Worm (Caenorhabditis elegans) whole organism, L4 larva: Measurements from ENCODE around the gene ser-2.

Source experiments
- F44E2.7 ChIP-seq: fragments of 200-800 bp; sonication (Bioruptor generic); IDR thresholded peaks from 2 replicates; pipeline ENCODE4 v2.1.2; 2022; ENCODE audit warnings: missing genetic modification characterization, missing compliant biosample characterization
- R02D3.7 ChIP-seq: fragments of 150-350 bp; sonication (generic microtip); optimal IDR thresholded peaks from 3 replicates; lab custom pipeline; 2014; ENCODE audit warnings: missing biosample characterization, missing genetic modification characterization
- Y105C5A.15 ChIP-seq: fragments of 200-800 bp; sonication (Bioruptor generic); IDR thresholded peaks from 2 replicates; pipeline ENCODE4 v1.3.6; 2022; ENCODE audit warnings: missing genetic modification characterization, missing compliant biosample characterization
- Y48G9A.11 ChIP-seq: fragments of 200-800 bp; sonication (Bioruptor generic); IDR thresholded peaks from 2 replicates; pipeline ENCODE4 v1.3.6; 2022; ENCODE audit warnings: missing genetic modification reagents, missing genetic modification characterization, missing compliant biosample characterization
- Y5F2A.4 ChIP-seq: fragments of 200-800 bp; sonication (Bioruptor generic); optimal IDR thresholded peaks from 2 replicates; lab custom pipeline; 2018; ENCODE audit warnings: mild to moderate bottlenecking, missing genetic modification characterization, missing compliant biosample characterization
- ZK546.5 ChIP-seq, 2 experiments: sonication (generic microtip); optimal IDR thresholded peaks; 2 replicates each; lab custom pipeline; 2017; ENCODE audit warnings: missing biosample characterization in 2 of 2, missing genetic modification characterization in 2 of 2
- aha-1 ChIP-seq: fragments of 150-350 bp; peaks from one replicate; lab custom pipeline; 2014; ENCODE audit warnings: missing biosample characterization, missing genetic modification characterization
- arid-1 ChIP-seq: fragments of 200-800 bp; sonication (Bioruptor generic); conservative IDR thresholded peaks from 2 replicates; pipeline ENCODE4 v1.3.6; 2022; ENCODE audit warnings: missing genetic modification reagents, missing genetic modification characterization, missing compliant biosample characterization
- attf-4 ChIP-seq: sonication (generic microtip); optimal IDR thresholded peaks from 3 replicates; lab custom pipeline; 2017; ENCODE audit warnings: missing biosample characterization, missing genetic modification characterization
- ceh-20 ChIP-seq: fragments of 200-800 bp; sonication (Bioruptor generic); IDR thresholded peaks from 2 replicates; pipeline ENCODE4 v1.3.6; 2022; ENCODE audit warnings: missing genetic modification reagents, missing genetic modification characterization, missing compliant biosample characterization
- ceh-28 ChIP-seq: fragments of 150-350 bp; optimal IDR thresholded peaks from 2 replicates; lab custom pipeline; 2014; ENCODE audit warnings: missing biosample characterization, missing genetic modification reagents, missing genetic modification characterization
- ceh-32 ChIP-seq: sonication (generic microtip); optimal IDR thresholded peaks from 2 replicates; lab custom pipeline; 2016; ENCODE audit warnings: mild to moderate bottlenecking, missing genetic modification characterization, missing compliant biosample characterization; ENCODE audit not compliant: poor library complexity
- ceh-62 ChIP-seq: sonication (generic microtip); optimal IDR thresholded peaks from 2 replicates; lab custom pipeline; 2017; ENCODE audit warnings: missing biosample characterization, missing genetic modification characterization
- ceh-82 ChIP-seq: sonication (generic microtip); optimal IDR thresholded peaks from 2 replicates; lab custom pipeline; 2017; ENCODE audit warnings: missing biosample characterization, missing genetic modification characterization
- ctbp-1 ChIP-seq: fragments of 200-800 bp; sonication (Bioruptor generic); IDR thresholded peaks from 2 replicates; pipeline ENCODE4 v1.3.6; 2022; ENCODE audit warnings: missing genetic modification reagents, missing genetic modification characterization, missing compliant biosample characterization
- daf-12 ChIP-seq: fragments of 150-350 bp; optimal IDR thresholded peaks from 2 replicates; lab custom pipeline; 2014; ENCODE audit warnings: missing biosample characterization, missing genetic modification reagents, missing genetic modification characterization
- daf-16 ChIP-seq, 3 experiments: sonication (generic microtip); optimal IDR thresholded peaks; 2 replicates each; lab custom pipeline; 2016 to 2017; ENCODE audit warnings: missing genetic modification characterization in 3 of 3, missing genetic modification reagents in 3 of 3, mild to moderate bottlenecking in 2 of 3, missing compliant biosample characterization in 2 of 3, missing biosample characterization in 1 of 3, moderate library complexity in 1 of 3
- daf-19 ChIP-seq: fragments of 200-800 bp; sonication (Bioruptor generic); conservative IDR thresholded peaks from 2 replicates; pipeline ENCODE4 v1.3.6; 2022; ENCODE audit warnings: missing genetic modification characterization, missing compliant biosample characterization
- dpl-1 ChIP-seq: fragments of 150-350 bp; optimal IDR thresholded peaks from 2 replicates; lab custom pipeline; 2014; ENCODE audit warnings: missing biosample characterization, missing genetic modification reagents, missing genetic modification characterization
- egl-27 ChIP-seq: sonication (generic microtip); optimal IDR thresholded peaks from 3 replicates; lab custom pipeline; 2017; ENCODE audit warnings: missing biosample characterization, missing genetic modification reagents, missing genetic modification characterization
- hif-1 ChIP-seq, 2 experiments: sonication (generic microtip); optimal IDR thresholded peaks; 2 replicates each; lab custom pipeline; 2016 to 2017; ENCODE audit warnings: missing compliant biosample characterization in 2 of 2, missing genetic modification characterization in 2 of 2, missing genetic modification reagents in 2 of 2, missing genotype in 2 of 2, mild to moderate bottlenecking in 1 of 2
- hlh-11 ChIP-seq: fragments of 200-800 bp; sonication (Bioruptor generic); optimal IDR thresholded peaks from 2 replicates; lab custom pipeline; 2018; ENCODE audit warnings: mild to moderate bottlenecking, missing genetic modification characterization, missing compliant biosample characterization
- hlh-30 ChIP-seq: sonication (generic microtip); optimal IDR thresholded peaks from 2 replicates; lab custom pipeline; 2017; ENCODE audit warnings: antibody characterized with exemption, mild to moderate bottlenecking, missing genetic modification characterization, missing compliant biosample characterization; ENCODE audit not compliant: insufficient read depth
- hmg-1.1 ChIP-seq: fragments of 200-800 bp; sonication (Bioruptor generic); IDR thresholded peaks from 2 replicates; pipeline ENCODE4 v1.3.6; 2022; ENCODE audit warnings: missing genetic modification reagents, missing genetic modification characterization, missing compliant biosample characterization
- lin-13 ChIP-seq: fragments of 150-350 bp; optimal IDR thresholded peaks from 2 replicates; lab custom pipeline; 2014; ENCODE audit warnings: missing biosample characterization, missing genetic modification reagents, missing genetic modification characterization
- lin-15B ChIP-seq: fragments of 150-350 bp; sonication (generic microtip); optimal IDR thresholded peaks from 3 replicates; lab custom pipeline; 2014; ENCODE audit warnings: missing biosample characterization, missing genetic modification characterization
- lin-29 ChIP-seq: fragments of 200-800 bp; sonication (Bioruptor generic); IDR thresholded peaks from 2 replicates; pipeline ENCODE4 v1.3.6; 2022; ENCODE audit warnings: missing genetic modification reagents, missing genetic modification characterization, missing compliant biosample characterization
- mdl-1 ChIP-seq, 2 experiments: fragments of 150-350 bp in 1 of 2; sonication (generic microtip) in 1 of 2; optimal IDR thresholded peaks; 2 replicates each; lab custom pipeline; 2014 to 2017; ENCODE audit warnings: missing biosample characterization in 2 of 2, missing genetic modification characterization in 2 of 2
- mep-1 ChIP-seq: fragments of 150-350 bp; sonication (generic microtip); optimal IDR thresholded peaks from 3 replicates; lab custom pipeline; 2014; ENCODE audit warnings: missing biosample characterization, missing genetic modification characterization
- mes-2 ChIP-seq: sonication (generic microtip); optimal IDR thresholded peaks from 2 replicates; lab custom pipeline; 2016; ENCODE audit warnings: missing genotype, mild to moderate bottlenecking, missing genetic modification characterization, missing compliant biosample characterization; ENCODE audit not compliant: poor library complexity, severe bottlenecking
- mxl-2 ChIP-seq: fragments of 200-800 bp; sonication (Bioruptor generic); conservative IDR thresholded peaks from 2 replicates; pipeline ENCODE4 v1.3.6; 2022; ENCODE audit warnings: missing genetic modification reagents, missing genetic modification characterization, missing compliant biosample characterization
- mxl-3 ChIP-seq: fragments of 200-800 bp; sonication (Bioruptor generic); optimal IDR thresholded peaks from 2 replicates; lab custom pipeline; 2018; ENCODE audit warnings: mild to moderate bottlenecking, missing genetic modification characterization, missing compliant biosample characterization
- nhr-10 ChIP-seq: fragments of 150-350 bp; optimal IDR thresholded peaks from 2 replicates; lab custom pipeline; 2014; ENCODE audit warnings: missing biosample characterization, missing genetic modification characterization
- nhr-102 ChIP-seq: sonication (generic microtip); optimal IDR thresholded peaks from 2 replicates; lab custom pipeline; 2016; ENCODE audit warnings: mild to moderate bottlenecking, missing genetic modification characterization, moderate library complexity, missing compliant biosample characterization
- nhr-111 ChIP-seq: fragments of 200-800 bp; sonication (Bioruptor generic); optimal IDR thresholded peaks from 2 replicates; lab custom pipeline; 2018; ENCODE audit warnings: mild to moderate bottlenecking, missing genetic modification characterization, missing compliant biosample characterization
- nhr-237 ChIP-seq: sonication (generic microtip); optimal IDR thresholded peaks from 2 replicates; lab custom pipeline; 2017; ENCODE audit warnings: missing biosample characterization, missing genetic modification characterization
- nhr-25 ChIP-seq: sonication (generic microtip); optimal IDR thresholded peaks from 2 replicates; lab custom pipeline; 2017; ENCODE audit warnings: missing genetic modification characterization, mild to moderate bottlenecking, missing compliant biosample characterization, antibody characterized with exemption, moderate library complexity, borderline replicate concordance; ENCODE audit not compliant: insufficient read depth
- nhr-48 ChIP-seq: sonication (generic microtip); optimal IDR thresholded peaks from 2 replicates; lab custom pipeline; 2016; ENCODE audit warnings: mild to moderate bottlenecking, missing genetic modification characterization, missing compliant biosample characterization
- nhr-77 ChIP-seq: fragments of 150-350 bp; optimal IDR thresholded peaks from 2 replicates; lab custom pipeline; 2014; ENCODE audit warnings: missing biosample characterization, missing genetic modification characterization
- pha-4 ChIP-seq, 2 experiments: fragments of 150-350 bp in 1 of 2; fragments of 200-800 bp in 1 of 2; sonication (Bioruptor generic) in 1 of 2; IDR thresholded peaks in 1 of 2; optimal IDR thresholded peaks in 1 of 2; 2 replicates each; pipeline versions ENCODE4 v1.3.6 to Lab custom; 2014 to 2022; ENCODE audit warnings: missing genetic modification characterization in 2 of 2, missing genetic modification reagents in 2 of 2, missing biosample characterization in 1 of 2, missing compliant biosample characterization in 1 of 2
- pqm-1 ChIP-seq: sonication (generic microtip); optimal IDR thresholded peaks from 2 replicates; lab custom pipeline; 2017; ENCODE audit warnings: missing biosample characterization, missing genetic modification characterization
- rbr-2 ChIP-seq: sonication (generic microtip); optimal IDR thresholded peaks from 2 replicates; lab custom pipeline; 2016; ENCODE audit warnings: missing genotype, missing genetic modification characterization, missing compliant biosample characterization
- saeg-2 ChIP-seq: fragments of 200-800 bp; sonication (Bioruptor generic); IDR thresholded peaks from 2 replicates; pipeline ENCODE4 v1.3.6; 2022; ENCODE audit warnings: missing genetic modification reagents, missing genetic modification characterization, missing compliant biosample characterization
- sdz-12 ChIP-seq: fragments of 200-800 bp; sonication (Bioruptor generic); optimal IDR thresholded peaks from 2 replicates; lab custom pipeline; 2018; ENCODE audit warnings: mild to moderate bottlenecking, missing genetic modification characterization, missing compliant biosample characterization
- set-16 ChIP-seq: fragments of 200-800 bp; sonication (Bioruptor generic); IDR thresholded peaks from 2 replicates; pipeline ENCODE4 v1.3.6; 2022; ENCODE audit warnings: missing genetic modification reagents, missing genetic modification characterization, missing compliant biosample characterization
- spr-3 ChIP-seq: fragments of 200-800 bp; sonication (Bioruptor generic); optimal IDR thresholded peaks from 2 replicates; lab custom pipeline; 2018; ENCODE audit warnings: mild to moderate bottlenecking, missing genetic modification characterization, missing compliant biosample characterization
- unc-130 ChIP-seq: sonication (generic microtip); optimal IDR thresholded peaks from 2 replicates; lab custom pipeline; 2016; ENCODE audit warnings: missing genetic modification reagents, missing genetic modification characterization, missing compliant biosample characterization
- vab-7 ChIP-seq: fragments of 200-800 bp; sonication (Bioruptor generic); IDR thresholded peaks from 2 replicates; pipeline ENCODE4 v1.3.6; 2022; ENCODE audit warnings: missing genetic modification reagents, missing genetic modification characterization, missing compliant biosample characterization
- zip-11 ChIP-seq: fragments of 200-800 bp; sonication (Bioruptor generic); IDR thresholded peaks from 2 replicates; pipeline ENCODE4 v1.3.6; 2022; ENCODE audit warnings: missing genetic modification characterization, missing compliant biosample characterization
- zip-2 ChIP-seq: fragments of 150-350 bp; optimal IDR thresholded peaks from 2 replicates; lab custom pipeline; 2014; ENCODE audit warnings: missing biosample characterization, missing genetic modification characterization

ser-2 gene

DNA sequence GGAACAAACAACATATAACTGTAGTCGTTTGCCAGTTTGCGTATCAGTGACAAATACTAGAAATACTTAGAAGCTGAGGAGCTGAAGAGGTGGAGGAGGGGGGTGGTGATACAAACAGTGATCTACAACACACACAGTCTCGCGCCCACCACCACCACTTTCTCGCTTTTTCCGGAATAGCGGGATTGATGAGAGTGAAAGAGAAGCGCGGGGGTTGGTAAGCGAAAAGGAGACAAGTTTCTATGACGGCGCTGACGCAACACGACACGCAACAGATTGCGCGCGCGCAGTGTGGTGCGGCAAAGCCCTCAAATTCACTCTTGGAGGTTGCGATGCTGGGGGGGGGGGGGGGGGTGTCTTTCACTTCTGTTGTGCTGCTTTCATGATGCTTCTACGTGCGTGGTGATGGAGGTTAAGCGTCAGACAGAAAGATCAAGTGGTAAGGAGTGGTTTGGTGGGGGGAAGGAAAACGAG, 25.0 kb downstream of the ser-2 start, which contains the start of gene kin-20:
Gene kin-20, minus strand, starts transcription at position 51 of the 474 bp plus-strand sequence.
- TF ChIP-seq nhr-111 (no peak), daf-16 (GFP tag; optimal IDR thresholded peaks at IDR 0.05; lab: Kevin White, UChicago) (no peak), daf-16 (tag; optimal IDR thresholded peaks at IDR 0.05; lab: Kevin White, UChicago) (no peak), egl-27 (tag; lab: Kevin White, UChicago) (no peak), daf-19 (GFP tag; lab: Robert Waterston, UW) (no peak), hlh-11 (tag; lab: Kevin White, UChicago) (peak; percentile 45), nhr-10 (no peak), mxl-2 (GFP tag; lab: Robert Waterston, UW) (no peak), mep-1 (no peak), ZK546.5 (tag; optimal IDR thresholded peaks at IDR 0.05; lab: Kevin White, UChicago) (no peak), ceh-82 (tag; lab: Kevin White, UChicago) (no peak), nhr-237 (no peak), arid-1 (no peak), spr-3 (no peak), dpl-1 (GFP tag; lab: Kevin White, UChicago) (no peak), lin-15B (tag; lab: Kevin White, UChicago) (no peak), rbr-2 (tag; lab: Kevin White, UChicago) (no peak), mdl-1 (tag; optimal IDR thresholded peaks at IDR 0.05; lab: Kevin White, UChicago) (no peak), aha-1 (tag; lab: Kevin White, UChicago) (no peak), mxl-3 (GFP tag; lab: Kevin White, UChicago) (peak; percentile 42), Y105C5A.15 (GFP tag; lab: Robert Waterston, UW) (no peak), mes-2 (tag; lab: Kevin White, UChicago) (no peak), set-16 (GFP tag; lab: Robert Waterston, UW) (peak; percentile 86), daf-12 (tag; lab: Kevin White, UChicago) (no peak), sdz-12 (no peak), zip-11 (GFP tag; lab: Robert Waterston, UW) (no peak), hif-1 (tag; optimal IDR thresholded peaks at IDR 0.05; lab: Kevin White, UChicago) (no peak), Y48G9A.11 (GFP tag; lab: Robert Waterston, UW) (no peak), saeg-2 (no peak), ceh-32 (no peak), ceh-62 (tag; lab: Kevin White, UChicago) (no peak), nhr-77 (no peak), pqm-1 (tag; lab: Kevin White, UChicago) (no peak), unc-130 (GFP tag; lab: Kevin White, UChicago) (no peak), F44E2.7 (GFP tag; lab: Robert Waterston, UW) (no peak), nhr-48 (tag; lab: Kevin White, UChicago) (no peak), hmg-1.1 (GFP tag; lab: Robert Waterston, UW) (peak; percentile 13; the same call in 1 of the 2 replicates), vab-7 (GFP tag; lab: Robert Waterston, UW) (no peak), R02D3.7 (tag; lab: Kevin White, UChicago) (no peak), ceh-28 (tag; lab: Kevin White, UChicago) (no peak), lin-13 (GFP tag; lab: Kevin White, UChicago) (no peak), nhr-25 (no peak), hlh-30 (tag; lab: Kevin White, UChicago) (peak; percentile 7), pha-4 (GFP tag; IDR thresholded peaks at IDR 0.05; lab: Robert Waterston, UW) (peak; percentile 20; the same call in 1 of the 2 replicates), pha-4 (tag; optimal IDR thresholded peaks at IDR 0.05; lab: Kevin White, UChicago) (no peak), ctbp-1 (GFP tag; lab: Robert Waterston, UW) (no peak), nhr-102 (tag; lab: Kevin White, UChicago) (no peak), zip-2 (no peak), attf-4 (tag; lab: Kevin White, UChicago) (no peak), lin-29 (GFP tag; lab: Robert Waterston, UW) (0 out of 2 replicates have a peak, but pooled peaks have one; percentile 9), ceh-20 (GFP tag; lab: Robert Waterston, UW) (no peak), Y5F2A.4 (no peak)
